Fruit fly (Drosophila melanogaster) Kc167 (cell line): Measurements from ENCODE around the gene CG31406.

ENCODE experiments used
- Sin3A ChIP-seq: fragments of >200 bp; optimal IDR thresholded peaks from 2 replicates; lab custom pipeline; 2018; ENCODE audit warnings: missing external identifiers
- h ChIP-seq: fragments of >200 bp; optimal IDR thresholded peaks from 3 replicates; lab custom pipeline; 2018; ENCODE audit warnings: missing external identifiers
- insv ChIP-seq: fragments of >200 bp; optimal IDR thresholded peaks from 3 replicates; lab custom pipeline; 2018; ENCODE audit warnings: missing external identifiers
- psq ChIP-seq: fragments of >200 bp; optimal IDR thresholded peaks from 2 replicates; lab custom pipeline; 2017; ENCODE audit warnings: missing external identifiers

DNA sequence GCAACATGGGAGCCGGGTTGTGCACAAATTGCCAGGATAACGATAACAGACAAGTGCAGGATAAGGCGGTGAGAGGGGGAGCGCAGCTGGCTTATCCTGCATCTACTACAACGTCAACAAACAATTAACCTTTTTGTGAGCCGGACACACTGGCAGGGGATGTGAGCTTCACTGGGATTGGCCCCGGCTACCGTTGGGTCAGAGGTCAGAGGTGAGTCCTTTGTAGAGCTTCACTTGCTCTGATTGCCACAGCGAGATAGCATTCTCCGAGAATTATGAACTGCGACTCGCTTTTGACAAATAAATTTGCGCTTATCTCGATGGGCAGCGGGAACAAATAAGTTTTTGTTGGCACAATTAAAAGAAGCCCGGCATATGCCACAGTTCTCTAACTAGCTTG is 21.2 kb downstream of the CG31406 start:
- TF ChIP-seq psq (lab: Kevin White, UChicago) (no peak), insv (lab: Kevin White, UChicago) (no peak), h (no peak), Sin3A (no peak)
